Worm (Caenorhabditis elegans): ENCODE measurements around the gene F09B9.4.
A peak's percentile ranks its signal among the peaks of the same experiment; 100 is the strongest.

The F09B9.4 gene

DNA sequence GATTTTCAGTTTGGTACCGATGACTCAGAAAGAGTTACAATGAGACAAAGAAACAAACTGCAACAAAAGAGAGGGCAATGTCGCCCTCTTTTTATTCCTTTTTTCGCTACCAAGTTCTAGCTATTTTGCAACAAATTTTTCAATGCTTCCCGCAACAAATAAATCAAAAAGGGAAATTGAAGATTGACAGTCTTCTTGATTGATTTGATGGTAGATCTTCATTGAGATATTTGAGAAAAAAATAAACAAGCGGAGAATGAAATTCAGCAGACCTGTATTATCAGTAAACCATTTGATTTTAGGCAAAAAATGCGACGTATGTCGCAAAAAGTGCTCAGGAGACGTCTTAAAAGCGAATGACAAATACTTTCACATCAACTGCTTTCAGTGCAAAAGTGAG, 13.2 kb upstream of the F09B9.4 start:
- TF ChIP-seq lin-11 (tag; optimal IDR thresholded peaks at IDR 0.05): no peak
- TF ChIP-seq ztf-4 (tag; optimal IDR thresholded peaks at IDR 0.05): no peak
- TF ChIP-seq blmp-1 (tag; optimal IDR thresholded peaks at IDR 0.05; ENCODE audit: insufficient read depth): peak; percentile 34
- peak; percentile 21 for TF ChIP-seq nhr-25 (tag; optimal IDR thresholded peaks at IDR 0.05)
- TF ChIP-seq nhr-129 (tag; optimal IDR thresholded peaks at IDR 0.05): peak; percentile 8

DNA sequence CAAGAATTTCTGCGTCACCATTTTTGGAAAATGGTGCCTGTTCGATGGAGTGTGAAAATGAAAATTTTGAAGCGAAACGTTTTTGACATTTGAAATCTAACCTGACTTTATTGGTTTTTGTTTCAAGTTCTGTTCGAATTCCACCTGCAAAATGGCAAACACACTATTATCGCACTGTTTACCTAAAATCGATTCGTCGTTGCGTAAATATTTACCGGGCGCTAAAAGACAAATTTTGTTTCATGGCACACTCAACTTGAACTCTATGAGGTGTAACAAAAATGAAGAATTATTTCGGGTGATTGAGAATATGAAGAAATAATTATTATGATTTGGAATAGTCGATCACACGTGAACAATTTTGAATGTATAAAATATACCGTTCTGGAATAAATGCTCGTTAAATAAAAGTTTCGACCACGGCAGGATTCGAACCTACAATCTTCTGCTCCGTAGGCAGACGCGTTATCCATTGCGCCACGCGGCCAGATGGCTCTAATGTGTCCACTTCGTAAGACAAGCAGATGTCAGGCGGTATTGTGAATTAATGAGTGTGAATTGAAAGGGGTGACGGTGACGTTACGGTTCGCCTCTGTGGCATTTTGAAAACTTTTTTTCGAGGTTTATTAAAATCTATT, 12.1 kb upstream of the F09B9.4 start:
- TF ChIP-seq lsy-2 (tag; optimal IDR thresholded peaks at IDR 0.05): no peak
- TF ChIP-seq nhr-77 (tag; optimal IDR thresholded peaks at IDR 0.05): no peak
- no peak for TF ChIP-seq zag-1 (tag; optimal IDR thresholded peaks at IDR 0.05)
- peak; percentile 16 for TF ChIP-seq lin-13 (GFP tag; optimal IDR thresholded peaks at IDR 0.05)
- peak; percentile 42 for TF ChIP-seq F13H6.1 (tag; optimal IDR thresholded peaks at IDR 0.05)
- TF ChIP-seq egl-27 (tag; optimal IDR thresholded peaks at IDR 0.05): no peak
- no peak for TF ChIP-seq sma-9 (GFP tag; optimal IDR thresholded peaks at IDR 0.05)
- no peak for TF ChIP-seq sma-9 (tag; optimal IDR thresholded peaks at IDR 0.05)
- no peak for TF ChIP-seq mdl-1 (tag; optimal IDR thresholded peaks at IDR 0.05)
- no peak for TF ChIP-seq snpc-4 (tag; optimal IDR thresholded peaks at IDR 0.05)
- no peak for TF ChIP-seq ztf-4 (tag; optimal IDR thresholded peaks at IDR 0.05)
- TF ChIP-seq nhr-10 (tag; optimal IDR thresholded peaks at IDR 0.05): no peak
- no peak for TF ChIP-seq unc-39 (tag; optimal IDR thresholded peaks at IDR 0.05)
- no peak for TF ChIP-seq ztf-1 (GFP tag; conservative IDR thresholded peaks at IDR 0.05)
- TF ChIP-seq ceh-16 (tag; optimal IDR thresholded peaks at IDR 0.05): no peak
- TF ChIP-seq Y55F3AM.14 (GFP tag; optimal IDR thresholded peaks at IDR 0.05): no peak
- TF ChIP-seq ama-1 (optimal IDR thresholded peaks at IDR 0.05): no peak
- TF ChIP-seq nhr-25 (tag; optimal IDR thresholded peaks at IDR 0.05): no peak
- no peak for TF ChIP-seq nhr-129 (tag; optimal IDR thresholded peaks at IDR 0.05)
- TF ChIP-seq sma-3 (GFP tag; optimal IDR thresholded peaks at IDR 0.05): peak; percentile 23
- no peak for TF ChIP-seq sem-4 (tag; optimal IDR thresholded peaks at IDR 0.05)
- no peak for TF ChIP-seq ztf-11 (tag; optimal IDR thresholded peaks at IDR 0.05)
- TF ChIP-seq elt-1 (tag; optimal IDR thresholded peaks at IDR 0.05): no peak
- TF ChIP-seq unc-55 (GFP tag; optimal IDR thresholded peaks at IDR 0.05): no peak
- no peak for TF ChIP-seq dmd-4 (tag; optimal IDR thresholded peaks at IDR 0.05)
- TF ChIP-seq nhr-12 (tag; optimal IDR thresholded peaks at IDR 0.05): no peak
- TF ChIP-seq ceh-82 (tag; optimal IDR thresholded peaks at IDR 0.05): no peak
- TF ChIP-seq unc-62 (GFP tag; optimal IDR thresholded peaks at IDR 0.05): no peak
- TF ChIP-seq crh-2 (tag; optimal IDR thresholded peaks at IDR 0.05): peak; percentile 45
- TF ChIP-seq alr-1 (tag; optimal IDR thresholded peaks at IDR 0.05): no peak
- TF ChIP-seq fos-1 (tag; optimal IDR thresholded peaks at IDR 0.05): no peak
- TF ChIP-seq peb-1 (tag; optimal IDR thresholded peaks at IDR 0.05): no peak

DNA sequence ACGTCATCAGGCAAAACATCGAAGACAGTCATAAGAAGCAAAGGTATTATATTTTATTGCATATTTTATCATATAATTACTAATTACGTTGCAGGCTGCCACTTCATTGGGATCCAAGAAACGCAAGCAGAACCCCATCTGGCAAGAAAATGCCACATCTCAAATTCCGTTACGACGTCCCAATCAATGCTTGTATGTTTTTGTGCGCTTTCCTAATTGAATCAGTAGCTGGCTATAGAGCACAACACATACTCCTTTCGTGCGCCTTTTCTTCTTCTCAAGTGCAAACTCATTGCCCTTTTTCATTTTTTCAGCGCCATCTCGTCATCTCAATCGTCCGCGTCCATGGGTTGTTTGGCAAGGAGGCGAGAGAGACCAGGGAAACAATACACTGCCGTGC, 9.5 kb upstream of the F09B9.4 start:
- TF ChIP-seq nhr-12 (tag; optimal IDR thresholded peaks at IDR 0.05): no peak

DNA sequence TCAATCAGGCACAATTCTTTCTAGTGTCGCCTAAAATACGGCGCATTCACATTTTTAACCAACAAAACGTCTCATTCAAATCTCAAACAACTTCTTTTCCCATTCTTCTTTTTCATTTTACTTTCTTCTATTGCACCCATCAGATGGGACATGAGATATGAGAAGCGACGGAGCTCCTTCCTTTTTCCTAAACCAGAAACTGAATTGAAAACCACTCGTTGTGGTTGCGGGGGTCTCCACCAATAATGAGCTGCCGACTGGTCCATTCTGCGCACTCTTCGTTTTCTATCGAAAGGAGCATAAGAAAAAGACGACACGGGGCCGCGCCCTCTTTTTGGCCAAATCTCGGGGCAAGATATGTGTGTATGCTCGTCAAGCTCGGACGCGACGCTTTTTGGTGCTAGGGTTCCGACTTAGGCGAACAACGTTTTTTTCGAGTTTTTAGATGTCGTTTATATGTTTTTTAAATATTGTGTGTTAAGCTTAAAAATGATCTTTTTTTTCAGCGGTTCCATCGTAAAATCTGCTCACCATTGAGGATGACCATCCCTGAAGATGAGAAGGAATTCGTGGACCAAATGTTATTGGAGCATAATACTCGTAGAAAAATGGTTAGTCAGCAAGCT, 6.0 kb upstream of the F09B9.4 start, which contains the start of gene F09B9.5:
TSS of gene F09B9.5 (plus strand) at position 501 of the 626 bp plus-strand sequence.
- no peak for TF ChIP-seq unc-39 (tag; optimal IDR thresholded peaks at IDR 0.05)
- peak; percentile 20 for TF ChIP-seq egl-27 (tag; optimal IDR thresholded peaks at IDR 0.05)
- peak; percentile 14 for TF ChIP-seq C34F6.9 (tag; optimal IDR thresholded peaks at IDR 0.05)
- peak; percentile 20 for TF ChIP-seq sem-4 (tag; optimal IDR thresholded peaks at IDR 0.05)
- no peak for TF ChIP-seq nhr-21 (tag; optimal IDR thresholded peaks at IDR 0.05)
- TF ChIP-seq zag-1 (tag; optimal IDR thresholded peaks at IDR 0.05): peak; percentile 6

DNA sequence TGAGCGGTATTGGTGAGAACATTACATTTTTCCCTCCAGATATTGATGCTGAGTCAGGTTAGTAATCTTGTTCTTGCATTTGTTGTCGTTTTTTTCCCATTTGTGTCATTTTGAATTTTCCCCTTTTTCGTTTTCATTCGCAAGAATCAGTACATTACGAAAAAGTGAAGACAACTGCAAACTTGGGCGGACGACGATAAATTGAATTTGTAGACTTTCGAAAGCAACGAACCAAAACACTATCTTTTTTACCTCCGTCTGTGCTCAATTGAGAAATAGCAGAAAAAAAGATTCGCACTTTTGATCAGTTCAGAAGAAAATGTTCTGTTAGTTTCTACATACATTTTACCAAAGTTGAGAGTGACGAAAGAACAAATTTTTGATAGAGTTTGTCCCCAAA, 5.3 kb upstream of the F09B9.4 start:
- TF ChIP-seq zag-1 (tag; optimal IDR thresholded peaks at IDR 0.05): no peak
- no peak for TF ChIP-seq sma-9 (GFP tag; optimal IDR thresholded peaks at IDR 0.05)
- no peak for TF ChIP-seq sma-9 (tag; optimal IDR thresholded peaks at IDR 0.05)
- no peak for TF ChIP-seq nhr-10 (tag; optimal IDR thresholded peaks at IDR 0.05)
- no peak for TF ChIP-seq nhr-77 (tag; optimal IDR thresholded peaks at IDR 0.05)
- TF ChIP-seq nhr-21 (tag; optimal IDR thresholded peaks at IDR 0.05): no peak
- no peak for TF ChIP-seq mdl-1 (tag; optimal IDR thresholded peaks at IDR 0.05)
- no peak for TF ChIP-seq elt-3 (tag; optimal IDR thresholded peaks at IDR 0.05)
- no peak for TF ChIP-seq aly-2 (tag; optimal IDR thresholded peaks at IDR 0.05)
- TF ChIP-seq dmd-4 (tag; optimal IDR thresholded peaks at IDR 0.05): no peak
- no peak for TF ChIP-seq nhr-25 (tag; optimal IDR thresholded peaks at IDR 0.05)
- TF ChIP-seq sem-4 (tag; optimal IDR thresholded peaks at IDR 0.05): no peak

All from whole organism, L2 larva.